Worm (Caenorhabditis elegans) whole organism, L4 larva: ENCODE results near the gene B0454.5.
"Not testable (repeated sequence)": the region's sequence is repeated elsewhere in the genome, so short reads cannot be mapped to it uniquely, and the experiment has no call there.

ENCODE experiments used
- Y48G9A.11 ChIP-seq: fragments of 200-800 bp; sonication (Bioruptor generic); IDR thresholded peaks from 2 replicates; pipeline ENCODE4 v1.3.6; 2022; ENCODE audit warnings: missing genetic modification reagents, missing genetic modification characterization, missing compliant biosample characterization
- aha-1 ChIP-seq: fragments of 150-350 bp; peaks from one replicate; lab custom pipeline; 2014; ENCODE audit warnings: missing biosample characterization, missing genetic modification characterization
- ama-1 ChIP-seq: fragments of 150-350 bp; optimal IDR thresholded peaks from 2 replicates; lab custom pipeline; 2014; ENCODE audit warnings: inconsistent platforms, mixed read lengths
- ceh-82 ChIP-seq: sonication (generic microtip); optimal IDR thresholded peaks from 2 replicates; lab custom pipeline; 2017; ENCODE audit warnings: missing biosample characterization, missing genetic modification characterization
- dve-1 ChIP-seq: sonication (generic microtip); optimal IDR thresholded peaks from 2 replicates; lab custom pipeline; 2017; ENCODE audit warnings: antibody characterized with exemption, mild to moderate bottlenecking, missing genetic modification characterization, missing compliant biosample characterization; ENCODE audit not compliant: insufficient read depth
- fkh-10 ChIP-seq: fragments of 150-350 bp; optimal IDR thresholded peaks from 2 replicates; lab custom pipeline; 2014; ENCODE audit warnings: missing biosample characterization, missing genetic modification reagents, missing genetic modification characterization
- jun-1 ChIP-seq: fragments of 150-350 bp; optimal IDR thresholded peaks from 2 replicates; lab custom pipeline; 2014; ENCODE audit warnings: missing biosample characterization, missing genetic modification reagents, missing genetic modification characterization
- lsy-2 ChIP-seq, 2 experiments: fragments of 150-350 bp in 1 of 2; sonication (generic microtip) in 1 of 2; optimal IDR thresholded peaks; 2 replicates each; lab custom pipeline; 2014 to 2017; ENCODE audit warnings: missing biosample characterization in 2 of 2, missing genetic modification characterization in 2 of 2
- madf-5 ChIP-seq, 2 experiments: fragments of 200-800 bp; sonication (Bioruptor generic); IDR thresholded peaks; 2 replicates each; pipeline ENCODE4 v1.3.6; 2022; ENCODE audit warnings: missing compliant biosample characterization in 2 of 2, missing genetic modification characterization in 2 of 2
- madf-9 ChIP-seq: fragments of 200-800 bp; sonication (Bioruptor generic); conservative IDR thresholded peaks from 2 replicates; pipeline ENCODE4 v1.3.6; 2022; ENCODE audit warnings: missing genetic modification reagents, missing genetic modification characterization, missing compliant biosample characterization
- mep-1 ChIP-seq: fragments of 150-350 bp; sonication (generic microtip); optimal IDR thresholded peaks from 3 replicates; lab custom pipeline; 2014; ENCODE audit warnings: missing biosample characterization, missing genetic modification characterization
- nhr-11 ChIP-seq: fragments of 150-350 bp; optimal IDR thresholded peaks from 2 replicates; lab custom pipeline; 2014; ENCODE audit warnings: missing biosample characterization, missing genetic modification characterization
- pha-4 ChIP-seq, 2 experiments: fragments of 150-350 bp in 1 of 2; fragments of 200-800 bp in 1 of 2; sonication (Bioruptor generic) in 1 of 2; IDR thresholded peaks in 1 of 2; optimal IDR thresholded peaks in 1 of 2; 2 replicates each; pipeline versions ENCODE4 v1.3.6 to Lab custom; 2014 to 2022; ENCODE audit warnings: missing genetic modification characterization in 2 of 2, missing genetic modification reagents in 2 of 2, missing biosample characterization in 1 of 2, missing compliant biosample characterization in 1 of 2
- ztf-11 ChIP-seq: fragments of 150-350 bp; optimal IDR thresholded peaks from 2 replicates; lab custom pipeline; 2014; ENCODE audit warnings: missing biosample characterization, missing genetic modification characterization

ce11 chrII:3031292-3031691 is 7.4 kb upstream of the B0454.5 start:
- not testable (repeated sequence) for TF ChIP-seq ama-1 (lab: Kevin White, UChicago); madf-9; nhr-11 (tag; lab: Kevin White, UChicago); dve-1 (tag; lab: Kevin White, UChicago); ceh-82 (tag; lab: Kevin White, UChicago); fkh-10 (GFP tag; lab: Kevin White, UChicago); Y48G9A.11; aha-1 (tag; lab: Kevin White, UChicago); lsy-2 (tag; optimal IDR thresholded peaks at IDR 0.05; lab: Kevin White, UChicago); madf-5 (GFP tag; IDR thresholded peaks at IDR 0.05; lab: Robert Waterston, UW); pha-4 (tag; optimal IDR thresholded peaks at IDR 0.05; lab: Kevin White, UChicago); jun-1; ztf-11 (tag; lab: Kevin White, UChicago); mep-1
- peak; percentile 45; the same call in 1 of the 2 replicates for TF ChIP-seq pha-4 (GFP tag; IDR thresholded peaks at IDR 0.05; lab: Robert Waterston, UW)
